Fruit fly (Drosophila melanogaster): ENCODE results near the gene CG7878.

The CG7878 gene

dm6 chr3R:8119457-8120337, 2.8 kb upstream of the CG7878 start (continued):
- TF ChIP-seq eg (GFP tag; IDR thresholded peaks at IDR 0.05): peak; percentile 59; the same call in 2 of the 3 replicates
- peak; percentile 50 for TF ChIP-seq CG8319 (GFP tag; optimal IDR thresholded peaks at IDR 0.05)
- TF ChIP-seq CG7368 (GFP tag; optimal IDR thresholded peaks at IDR 0.05): peak; percentile 60
- TF ChIP-seq topi (GFP tag; optimal IDR thresholded peaks at IDR 0.05): peak; percentile 87
- peak; percentile 72 for TF ChIP-seq CG6276 (GFP tag; optimal IDR thresholded peaks at IDR 0.05)
- peak; percentile 71 for TF ChIP-seq CG15336 (GFP tag; IDR thresholded peaks at IDR 0.05)
- TF ChIP-seq fkh (GFP tag; optimal IDR thresholded peaks at IDR 0.05): peak; percentile 95
- no peak for TF ChIP-seq fd85E (GFP tag; optimal IDR thresholded peaks at IDR 0.05)
- TF ChIP-seq spab (GFP tag; optimal IDR thresholded peaks at IDR 0.05): peak; percentile 54
- TF ChIP-seq Smox (GFP tag; optimal IDR thresholded peaks at IDR 0.05): peak; percentile 76
- no peak for TF ChIP-seq CG11294 (GFP tag; IDR thresholded peaks at IDR 0.05)
- peak; percentile 60 for TF ChIP-seq net (GFP tag; optimal IDR thresholded peaks at IDR 0.05)
- no peak for TF ChIP-seq Gug (GFP tag; IDR thresholded peaks at IDR 0.05)
- peak; percentile 59 for TF ChIP-seq CG10669 (GFP tag; optimal IDR thresholded peaks at IDR 0.05)
- peak; percentile 73 for TF ChIP-seq Sox102F (GFP tag; optimal IDR thresholded peaks at IDR 0.05)
- TF ChIP-seq svp (GFP tag): peak; percentile 93
- peak; percentile 62 for TF ChIP-seq CG31627 (GFP tag; optimal IDR thresholded peaks at IDR 0.05)
- peak; percentile 42 to 46 for TF ChIP-seq ss (GFP tag; optimal IDR thresholded peaks at IDR 0.05)
- peak; percentile 60 for TF ChIP-seq Sox15 (GFP tag; optimal IDR thresholded peaks at IDR 0.05)
- TF ChIP-seq CG11902 (GFP tag; optimal IDR thresholded peaks at IDR 0.05): peak; percentile 68
- peak; percentile 79 for TF ChIP-seq CG3919 (GFP tag; optimal IDR thresholded peaks at IDR 0.05)
- TF ChIP-seq CG34406 (GFP tag; optimal IDR thresholded peaks at IDR 0.05): peak; percentile 87
- peak; percentile 54 for TF ChIP-seq Sox14 (GFP tag; optimal IDR thresholded peaks at IDR 0.05)
- peak; percentile 63 for TF ChIP-seq OdsH (GFP tag; optimal IDR thresholded peaks at IDR 0.05)
- TF ChIP-seq lz (GFP tag; optimal IDR thresholded peaks at IDR 0.05): peak; percentile 70
- TF ChIP-seq CG8632 (GFP tag; optimal IDR thresholded peaks at IDR 0.05): peak; percentile 81
- TF ChIP-seq acj6 (GFP tag; optimal IDR thresholded peaks at IDR 0.05): peak; percentile 80
- TF ChIP-seq CG1621 (tag; optimal IDR thresholded peaks at IDR 0.05): peak; percentile 34
- peak; percentile 78 for TF ChIP-seq Met (GFP tag; optimal IDR thresholded peaks at IDR 0.05)
- peak; percentile 19 for TF ChIP-seq CG11762 (GFP tag; optimal IDR thresholded peaks at IDR 0.05; ENCODE audit: insufficient read depth)
- TF ChIP-seq CG32006 (GFP tag; optimal IDR thresholded peaks at IDR 0.05): peak; percentile 86
- peak; percentile 60 for TF ChIP-seq CG6808 (GFP tag; optimal IDR thresholded peaks at IDR 0.05)
- TF ChIP-seq Eip93F (GFP tag; optimal IDR thresholded peaks at IDR 0.05): peak; percentile 86
- TF ChIP-seq fd59A (GFP tag; optimal IDR thresholded peaks at IDR 0.05): no peak
- TF ChIP-seq CG6163 (GFP tag; IDR thresholded peaks at IDR 0.05): peak; percentile 43; the same call in 1 of the 3 replicates
- peak; percentile 75 for TF ChIP-seq Eip75B (GFP tag; optimal IDR thresholded peaks at IDR 0.05)
- peak; percentile 82 for TF ChIP-seq Hr4 (GFP tag; optimal IDR thresholded peaks at IDR 0.05)

- TF ChIP-seq lz (GFP tag; optimal IDR thresholded peaks at IDR 0.05): no peak
- TF ChIP-seq vri (GFP tag; optimal IDR thresholded peaks at IDR 0.05): no peak
- no peak for TF ChIP-seq CG34406 (GFP tag; optimal IDR thresholded peaks at IDR 0.05)
- TF ChIP-seq Hr39 (GFP tag; optimal IDR thresholded peaks at IDR 0.05): no peak
- peak; percentile 31 for TF ChIP-seq Hr4 (GFP tag; optimal IDR thresholded peaks at IDR 0.05)
- no peak for TF ChIP-seq pdm3 (GFP tag; optimal IDR thresholded peaks at IDR 0.05)
- TF ChIP-seq CG11902 (GFP tag; optimal IDR thresholded peaks at IDR 0.05): peak; percentile 25
- peak; percentile 51 for TF ChIP-seq CG3919 (GFP tag; optimal IDR thresholded peaks at IDR 0.05)
- peak; percentile 31 for TF ChIP-seq CG31627 (GFP tag; optimal IDR thresholded peaks at IDR 0.05)
- TF ChIP-seq OdsH (GFP tag; optimal IDR thresholded peaks at IDR 0.05): peak; percentile 73
- no peak for TF ChIP-seq Ets96B (tag; optimal IDR thresholded peaks at IDR 0.05)
- TF ChIP-seq CG10631 (GFP tag; optimal IDR thresholded peaks at IDR 0.05): peak; percentile 21
- TF ChIP-seq cyc (GFP tag; optimal IDR thresholded peaks at IDR 0.05): peak; percentile 22
- TF ChIP-seq CG11294 (GFP tag; IDR thresholded peaks at IDR 0.05): no peak
- TF ChIP-seq eg (GFP tag; IDR thresholded peaks at IDR 0.05): no peak; the same call in 2 of the 3 replicates
- TF ChIP-seq CG11762 (GFP tag; optimal IDR thresholded peaks at IDR 0.05; ENCODE audit: insufficient read depth): peak; percentile 52
- no peak for TF ChIP-seq topi (GFP tag; optimal IDR thresholded peaks at IDR 0.05)
- TF ChIP-seq CG1621 (tag; optimal IDR thresholded peaks at IDR 0.05): no peak
- no peak for TF ChIP-seq fkh (GFP tag; optimal IDR thresholded peaks at IDR 0.05)
- TF ChIP-seq CG6808 (GFP tag; optimal IDR thresholded peaks at IDR 0.05): no peak
- TF ChIP-seq CG8632 (GFP tag; optimal IDR thresholded peaks at IDR 0.05): no peak
- no peak for TF ChIP-seq Blimp-1 (GFP tag; optimal IDR thresholded peaks at IDR 0.05)
- no peak for TF ChIP-seq Eip93F (GFP tag; optimal IDR thresholded peaks at IDR 0.05)
- no peak for TF ChIP-seq Sox14 (GFP tag; optimal IDR thresholded peaks at IDR 0.05)
- peak; percentile 11 for TF ChIP-seq CG3032 (tag; optimal IDR thresholded peaks at IDR 0.05)
- no peak for TF ChIP-seq CG9139 (GFP tag; optimal IDR thresholded peaks at IDR 0.05)
- no peak for TF ChIP-seq Met (GFP tag; optimal IDR thresholded peaks at IDR 0.05)
- TF ChIP-seq CG8119 (GFP tag; IDR thresholded peaks at IDR 0.05): no peak; the same call in 2 of the 3 replicates
- peak; percentile 7 for TF ChIP-seq net (GFP tag; optimal IDR thresholded peaks at IDR 0.05)
These were observed 2.2 kb upstream of the CG7878 start for dm6 chr3R:8120338-8120662.
